Worm (Caenorhabditis elegans): ENCODE results near the gene lron-3.

DNA sequence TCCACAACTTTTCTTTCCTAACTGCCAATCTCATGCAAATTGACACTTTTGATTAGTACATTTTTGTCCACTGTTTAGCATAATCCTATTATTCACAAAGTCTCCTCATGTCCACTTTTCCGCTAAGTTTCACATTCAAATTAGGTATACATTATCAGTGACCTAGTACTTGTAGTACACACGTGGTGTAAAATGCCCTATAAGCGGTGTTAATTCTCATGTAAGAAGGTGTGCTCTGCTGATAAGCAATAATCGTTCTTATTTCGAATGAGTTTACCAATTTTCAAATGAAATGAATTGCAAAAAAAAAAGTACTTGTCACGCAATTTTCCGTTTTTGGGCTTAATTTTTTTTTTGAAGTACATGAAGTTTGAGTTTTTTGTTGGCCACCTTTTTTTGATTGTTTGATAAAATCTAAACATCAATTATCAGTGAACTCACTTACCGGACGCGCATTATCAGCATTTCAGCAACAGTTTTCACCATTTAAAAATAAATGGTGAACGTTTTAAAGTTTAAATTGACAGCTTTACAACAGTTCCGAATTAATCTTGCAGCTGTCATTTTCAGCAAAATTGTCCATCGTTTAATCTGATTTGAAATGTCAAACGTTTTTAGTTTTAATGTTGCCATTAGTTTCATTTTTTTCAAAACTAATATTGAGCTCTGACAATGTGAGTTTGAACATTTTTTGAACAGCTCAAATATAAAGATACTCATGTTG, 41.1 kb upstream of the lron-3 start:
- TF ChIP-seq cebp-2 (GFP tag; IDR thresholded peaks at IDR 0.05), result no peak
- TF ChIP-seq mcd-1 (GFP tag; IDR thresholded peaks at IDR 0.05), result no peak
- TF ChIP-seq him-1 (tag; optimal IDR thresholded peaks at IDR 0.05), result no peak
- TF ChIP-seq chd-7 (tag; optimal IDR thresholded peaks at IDR 0.05), result no peak
- TF ChIP-seq snpc-4 (GFP tag; optimal IDR thresholded peaks at IDR 0.05), result no peak
- no peak for TF ChIP-seq snpc-4 (tag; optimal IDR thresholded peaks at IDR 0.05)
- no peak for TF ChIP-seq ceh-100 (GFP tag; IDR thresholded peaks at IDR 0.05)
- TF ChIP-seq T26A5.8 (tag; optimal IDR thresholded peaks at IDR 0.05), result no peak
- TF ChIP-seq pha-4 (tag; optimal IDR thresholded peaks at IDR 0.05), result no peak

Measured in whole organism, young adult.